Fruit fly (Drosophila melanogaster): ENCODE data around the gene CG46394.

The CG46394 gene

dm6 chr3L:11552996-11553671 is 47.0 kb upstream of the CG46394 start (continued):
- TF ChIP-seq CG34422 (GFP tag; IDR thresholded peaks at IDR 0.05): peak; percentile 51; the same call in 2 of the 3 replicates
- peak; percentile 71; the same call in 2 of the 3 replicates for TF ChIP-seq z (GFP tag; IDR thresholded peaks at IDR 0.05)
- no peak for TF ChIP-seq BEAF-32 (GFP tag; optimal IDR thresholded peaks at IDR 0.05)
- peak; percentile 21 for TF ChIP-seq CG10267 (tag; optimal IDR thresholded peaks at IDR 0.05)
- TF ChIP-seq CG33213 (GFP tag; optimal IDR thresholded peaks at IDR 0.05): no peak
- TF ChIP-seq ftz-f1 (GFP tag; optimal IDR thresholded peaks at IDR 0.05): peak; percentile 59
- TF ChIP-seq Lim3 (GFP tag; IDR thresholded peaks at IDR 0.05): no peak
- peak; percentile 19 for TF ChIP-seq CG2202 (tag; optimal IDR thresholded peaks at IDR 0.05)
- TF ChIP-seq CG6813 (GFP tag; optimal IDR thresholded peaks at IDR 0.05): peak; percentile 4
- no peak for TF ChIP-seq CG5245 (GFP tag; optimal IDR thresholded peaks at IDR 0.05)
- peak; percentile 86 for TF ChIP-seq HmgZ (tag; optimal IDR thresholded peaks at IDR 0.05)
- peak; percentile 76 for TF ChIP-seq sens (GFP tag)
- TF ChIP-seq CG7357 (GFP tag; IDR thresholded peaks at IDR 0.05): no peak
- TF ChIP-seq inv (GFP tag; IDR thresholded peaks at IDR 0.05; ENCODE audit: partially characterized antibody): peak; percentile 23; the same call in 1 of the 2 replicates
- TF ChIP-seq dpn (GFP tag; optimal IDR thresholded peaks at IDR 0.05): peak in 1 of 2 experiments; percentile 10
- no peak for TF ChIP-seq zfh2 (GFP tag; optimal IDR thresholded peaks at IDR 0.05)
- no peak for TF ChIP-seq Xrp1 (GFP tag; IDR thresholded peaks at IDR 0.05)
- TF ChIP-seq Mad (GFP tag; optimal IDR thresholded peaks at IDR 0.05): no peak
- no peak for TF ChIP-seq gt (GFP tag; IDR thresholded peaks at IDR 0.05)
- peak; percentile 62 for TF ChIP-seq unc-4 (GFP tag; IDR thresholded peaks at IDR 0.05; ENCODE audit: partially characterized antibody)
- TF ChIP-seq CTCF (GFP tag; optimal IDR thresholded peaks at IDR 0.05): peak; percentile 14
- peak; percentile 61 for TF ChIP-seq CG12769 (tag; optimal IDR thresholded peaks at IDR 0.05)
- peak; percentile 5 for TF ChIP-seq run (tag; optimal IDR thresholded peaks at IDR 0.05)
- TF ChIP-seq yki (optimal IDR thresholded peaks at IDR 0.05): peak; percentile 96
- TF ChIP-seq knrl (GFP tag; IDR thresholded peaks at IDR 0.05; ENCODE audit: partially characterized antibody): peak; percentile 34; the same call in 1 of the 3 replicates
- TF ChIP-seq CG17328 (GFP tag; IDR thresholded peaks at IDR 0.05): 0 out of 2 replicates have a peak, but pooled peaks have one; percentile 11
- peak; percentile 80 for TF ChIP-seq hbn (GFP tag; IDR thresholded peaks at IDR 0.05; ENCODE audit: partially characterized antibody)
- TF ChIP-seq Opbp (GFP tag; IDR thresholded peaks at IDR 0.05; ENCODE audit: partially characterized antibody): peak; percentile 40; the same call in 1 of the 3 replicates
- TF ChIP-seq mld (GFP tag; IDR thresholded peaks at IDR 0.05; ENCODE audit: partially characterized antibody): peak; percentile 63; the same call in 1 of the 3 replicates
- no peak for TF ChIP-seq btn (GFP tag; optimal IDR thresholded peaks at IDR 0.05)
- TF ChIP-seq pfk (GFP tag; optimal IDR thresholded peaks at IDR 0.05): peak; percentile 5
- peak; percentile 10 for TF ChIP-seq CG12391 (tag; optimal IDR thresholded peaks at IDR 0.05)
- peak; percentile 29; the same call in 1 of the 3 replicates for TF ChIP-seq CG17361 (GFP tag; IDR thresholded peaks at IDR 0.05)
- peak; percentile 61; the same call in 1 of the 2 replicates for TF ChIP-seq NFAT (GFP tag; IDR thresholded peaks at IDR 0.05)
- TF ChIP-seq CG10543 (GFP tag; optimal IDR thresholded peaks at IDR 0.05): peak; percentile 78
- no peak for TF ChIP-seq bcd (GFP tag; optimal IDR thresholded peaks at IDR 0.05)
- no peak for TF ChIP-seq dm (GFP tag; optimal IDR thresholded peaks at IDR 0.05)
- TF ChIP-seq CG7928 (GFP tag; optimal IDR thresholded peaks at IDR 0.05): no peak
- peak; percentile 55 for TF ChIP-seq Scr (GFP tag; IDR thresholded peaks at IDR 0.05; ENCODE audit: partially characterized antibody)
- TF ChIP-seq CG10147 (GFP tag; optimal IDR thresholded peaks at IDR 0.05): peak; percentile 38
- TF ChIP-seq eve (GFP tag; optimal IDR thresholded peaks at IDR 0.05): no peak
- 0 out of 2 replicates have a peak, but pooled peaks have one; percentile 48 for TF ChIP-seq Atf6 (GFP tag; IDR thresholded peaks at IDR 0.05)
- TF ChIP-seq Oli (tag; optimal IDR thresholded peaks at IDR 0.05): peak; percentile 9
- peak; percentile 69 for TF ChIP-seq CG13894 (tag; optimal IDR thresholded peaks at IDR 0.05)
- TF ChIP-seq Doc3 (GFP tag; IDR thresholded peaks at IDR 0.05; ENCODE audit: partially characterized antibody): peak; percentile 72
- 0 out of 3 replicates have a peak, but pooled peaks have one; percentile 40 for TF ChIP-seq ken (GFP tag; IDR thresholded peaks at IDR 0.05)
- TF ChIP-seq CG3163 (GFP tag; optimal IDR thresholded peaks at IDR 0.05): peak; percentile 59
- peak; percentile 13 for TF ChIP-seq CG2875 (GFP tag; optimal IDR thresholded peaks at IDR 0.05)
- TF ChIP-seq lbe (GFP tag; optimal IDR thresholded peaks at IDR 0.05): peak; percentile 94

Measured in whole organism, embryonic.